Worm (Caenorhabditis elegans) whole organism, mixed stage, embryonic: ENCODE data around the gene acsd-1.

Source experiments
- ces-1 ChIP-seq: fragments of 150-350 bp; optimal IDR thresholded peaks from 2 replicates; lab custom pipeline; 2014; ENCODE audit warnings: missing biosample characterization, missing genetic modification reagents, missing genetic modification characterization
- drap-1 ChIP-seq: fragments of 200-800 bp; sonication (Bioruptor generic); optimal IDR thresholded peaks from 3 replicates; lab custom pipeline; 2018; ENCODE audit warnings: mild to moderate bottlenecking, missing genetic modification characterization, missing compliant biosample characterization
- elt-1 ChIP-seq: sonication (generic microtip); optimal IDR thresholded peaks from 2 replicates; lab custom pipeline; 2017; ENCODE audit warnings: missing genetic modification characterization, mild to moderate bottlenecking, missing compliant biosample characterization, antibody characterized with exemption, moderate library complexity, borderline replicate concordance; ENCODE audit not compliant: insufficient read depth
- lsy-2 ChIP-seq: fragments of 150-350 bp; optimal IDR thresholded peaks from 2 replicates; lab custom pipeline; 2014; ENCODE audit warnings: missing biosample characterization, missing genetic modification characterization
- nhr-28 ChIP-seq: fragments of 150-350 bp; optimal IDR thresholded peaks from 2 replicates; lab custom pipeline; 2014; ENCODE audit warnings: missing biosample characterization, missing genetic modification characterization
- pha-4 ChIP-seq: fragments of 150-350 bp; optimal IDR thresholded peaks from 2 replicates; lab custom pipeline; 2018; ENCODE audit warnings: missing biosample characterization, missing genetic modification reagents, missing genetic modification characterization
- snpc-4 ChIP-seq: fragments of 150-350 bp; optimal IDR thresholded peaks from 2 replicates; lab custom pipeline; 2014; ENCODE audit warnings: missing biosample characterization, missing genetic modification characterization

ce11 chrIII:1099523-1099922, 16.7 kb upstream of the acsd-1 start:
- TF ChIP-seq pha-4 (tag; lab: Kevin White, UChicago) (no peak), ces-1 (GFP tag; lab: Kevin White, UChicago) (no peak), drap-1 (GFP tag; lab: Kevin White, UChicago) (no peak), elt-1 (no peak), snpc-4 (tag; lab: Kevin White, UChicago) (no peak), lsy-2 (tag; lab: Kevin White, UChicago) (no peak), nhr-28 (tag; lab: Kevin White, UChicago) (no peak)
